Fruit fly (Drosophila melanogaster) whole organism, embryonic: ENCODE results near the gene beag.

Experiments used
- Aef1 ChIP-seq: fragments of 200-800 bp; sonication (Bioruptor generic); IDR thresholded peaks from 3 replicates; pipeline ENCODE4 v1.3.6; 2022; ENCODE audit warnings: missing biosample characterization, missing genetic modification characterization
- Bteb2 ChIP-seq: fragments of 200-800 bp; sonication (Bioruptor generic); optimal IDR thresholded peaks from 2 replicates; lab custom pipeline; 2016; ENCODE audit warnings: missing biosample characterization, missing genetic modification characterization
- C15 ChIP-seq: fragments of 200-800 bp; sonication (Bioruptor generic); IDR thresholded peaks from 3 replicates; pipeline ENCODE4 v1.3.6; 2022; ENCODE audit warnings: missing biosample characterization, missing genetic modification characterization
- CG11093 ChIP-seq: fragments of 200-800 bp; sonication (Bioruptor generic); IDR thresholded peaks from 3 replicates; pipeline ENCODE4 v1.3.6; 2022; ENCODE audit warnings: missing biosample characterization, missing genetic modification characterization
- CG12236 ChIP-seq: fragments of 200-800 bp; sonication (Bioruptor generic); optimal IDR thresholded peaks from 2 replicates; lab custom pipeline; 2016; ENCODE audit warnings: missing biosample characterization, missing genetic modification characterization
- CG12391 ChIP-seq: fragments of 200-800 bp; sonication (Bioruptor generic); optimal IDR thresholded peaks from 3 replicates; lab custom pipeline; 2018; ENCODE audit warnings: missing biosample characterization, mild to moderate bottlenecking, missing genetic modification characterization, moderate library complexity
- CG14710 ChIP-seq: fragments of 200-800 bp; sonication (Bioruptor generic); optimal IDR thresholded peaks from 3 replicates; lab custom pipeline; 2019; ENCODE audit warnings: missing biosample characterization, mild to moderate bottlenecking, missing genetic modification characterization, moderate library complexity
- CG15073 ChIP-seq: fragments of 200-800 bp; sonication (Bioruptor generic); optimal IDR thresholded peaks from 2 replicates; lab custom pipeline; 2016; ENCODE audit warnings: missing biosample characterization, missing genetic modification characterization
- CG16815 ChIP-seq: fragments of 200-800 bp; sonication (Bioruptor generic); optimal IDR thresholded peaks from 3 replicates; lab custom pipeline; 2017; ENCODE audit warnings: missing biosample characterization, mild to moderate bottlenecking, missing genetic modification characterization
- CG17385 ChIP-seq: fragments of 200-800 bp; sonication (Bioruptor generic); optimal IDR thresholded peaks from 3 replicates; lab custom pipeline; 2018; ENCODE audit warnings: missing biosample characterization, mild to moderate bottlenecking, missing genetic modification characterization
- CG17568 ChIP-seq: fragments of 200-800 bp; sonication (Bioruptor generic); optimal IDR thresholded peaks from 2 replicates; lab custom pipeline; 2018; ENCODE audit warnings: missing biosample characterization, mild to moderate bottlenecking, missing genetic modification characterization, moderate library complexity
- CG17612 ChIP-seq: fragments of 200-800 bp; sonication (Bioruptor generic); IDR thresholded peaks from 2 replicates; pipeline ENCODE4 v1.3.6; 2022; ENCODE audit warnings: missing biosample characterization, missing genetic modification characterization
- CG2129 ChIP-seq: fragments of 200-800 bp; sonication (Bioruptor generic); IDR thresholded peaks from 2 replicates; pipeline ENCODE4 v1.3.6; 2022; ENCODE audit warnings: missing biosample characterization, missing genetic modification characterization; ENCODE audit not compliant: partially characterized antibody
- CG2678 ChIP-seq: fragments of 200-800 bp; sonication (Bioruptor generic); optimal IDR thresholded peaks from 3 replicates; lab custom pipeline; 2019; ENCODE audit warnings: missing biosample characterization, mild to moderate bottlenecking, missing genetic modification characterization, moderate library complexity
- CG32532 ChIP-seq: fragments of 200-800 bp; sonication (Bioruptor generic); IDR thresholded peaks from 2 replicates; pipeline ENCODE4 v1.3.6; 2022; ENCODE audit warnings: missing biosample characterization, missing genetic modification characterization
- CG3726 ChIP-seq: fragments of 200-800 bp; sonication (Bioruptor generic); IDR thresholded peaks from 3 replicates; pipeline ENCODE4, ENCODE4 v1.3.6; 2022; ENCODE audit warnings: missing biosample characterization, missing genetic modification characterization
- CG4360 ChIP-seq: fragments of 200-800 bp; sonication (Bioruptor generic); IDR thresholded peaks from 2 replicates; pipeline ENCODE4 v1.3.6; 2022; ENCODE audit warnings: missing biosample characterization, missing genetic modification characterization
- CG4854 ChIP-seq: fragments of 200-800 bp; sonication (Bioruptor generic); optimal IDR thresholded peaks from 2 replicates; lab custom pipeline; 2016; ENCODE audit warnings: missing biosample characterization, missing genetic modification characterization, inconsistent platforms
- CG6175 ChIP-seq: fragments of 200-800 bp; sonication (Bioruptor generic); IDR thresholded peaks from 3 replicates; pipeline ENCODE4 v1.3.6; 2022; ENCODE audit warnings: missing biosample characterization, missing genetic modification characterization
- CG7987 ChIP-seq: fragments of 200-800 bp; sonication (Bioruptor generic); optimal IDR thresholded peaks from 2 replicates; lab custom pipeline; 2018; ENCODE audit warnings: missing biosample characterization, mild to moderate bottlenecking, missing genetic modification characterization, moderate library complexity
- CG8359 ChIP-seq: fragments of 200-800 bp; sonication (Bioruptor generic); optimal IDR thresholded peaks from 2 replicates; lab custom pipeline; 2017; ENCODE audit warnings: missing biosample characterization, mild to moderate bottlenecking, missing genetic modification characterization, borderline replicate concordance
- CG8478 ChIP-seq: fragments of >200 bp; optimal IDR thresholded peaks from 2 replicates; lab custom pipeline; 2018
- CHES-1-like ChIP-seq: fragments of 200-800 bp; sonication (Bioruptor generic); optimal IDR thresholded peaks from 2 replicates; lab custom pipeline; 2016; ENCODE audit warnings: missing biosample characterization, missing genetic modification characterization
- CoRest ChIP-seq: fragments of 200-800 bp; sonication (Bioruptor generic); optimal IDR thresholded peaks from 3 replicates; lab custom pipeline; 2018; ENCODE audit warnings: missing biosample characterization, mild to moderate bottlenecking, missing genetic modification characterization, moderate library complexity
- H2.0 ChIP-seq: fragments of 200-800 bp; sonication (Bioruptor generic); IDR thresholded peaks from 2 replicates; pipeline ENCODE4 v1.3.6; 2022; ENCODE audit warnings: missing biosample characterization, missing genetic modification characterization
- HmgD ChIP-seq: fragments of 200-800 bp; sonication (Bioruptor generic); optimal IDR thresholded peaks from 3 replicates; lab custom pipeline; 2016; ENCODE audit warnings: missing biosample characterization, missing genetic modification characterization
- Hmx ChIP-seq: fragments of 200-800 bp; sonication (Bioruptor generic); optimal IDR thresholded peaks from 2 replicates; lab custom pipeline; 2016; ENCODE audit warnings: missing biosample characterization, missing genetic modification characterization
- Hr39 ChIP-seq: fragments of >200 bp; optimal IDR thresholded peaks from 2 replicates; lab custom pipeline; 2017
- Hsf ChIP-seq: fragments of 200-800 bp; sonication (Bioruptor generic); optimal IDR thresholded peaks from 3 replicates; lab custom pipeline; 2016; ENCODE audit warnings: missing biosample characterization, missing genetic modification characterization
- MESR4 ChIP-seq: fragments of 200-800 bp; sonication (Bioruptor generic); optimal IDR thresholded peaks from 2 replicates; lab custom pipeline; 2018; ENCODE audit warnings: missing biosample characterization, mild to moderate bottlenecking, missing genetic modification characterization, moderate library complexity
- NC2α ChIP-seq: fragments of 200-800 bp; sonication (Bioruptor generic); optimal IDR thresholded peaks from 2 replicates; lab custom pipeline; 2016; ENCODE audit warnings: missing biosample characterization, missing genetic modification characterization
- NC2β ChIP-seq: fragments of 200-800 bp; sonication (Bioruptor generic); optimal IDR thresholded peaks from 2 replicates; lab custom pipeline; 2016; ENCODE audit warnings: missing biosample characterization, missing genetic modification characterization
- NK7.1 ChIP-seq: fragments of 200-800 bp; sonication (Bioruptor generic); optimal IDR thresholded peaks from 3 replicates; lab custom pipeline; 2016; ENCODE audit warnings: missing biosample characterization, missing genetic modification characterization
- NfI ChIP-seq: fragments of 200-800 bp; sonication (Bioruptor generic); optimal IDR thresholded peaks from 3 replicates; lab custom pipeline; 2018; ENCODE audit warnings: missing biosample characterization, mild to moderate bottlenecking, missing genetic modification characterization, moderate library complexity
- Rfx ChIP-seq: fragments of 200-800 bp; sonication (Bioruptor generic); IDR thresholded peaks from 2 replicates; pipeline ENCODE4 v1.3.6; 2022; ENCODE audit warnings: missing biosample characterization, missing genetic modification characterization
- Tbp ChIP-seq: fragments of >200 bp; optimal IDR thresholded peaks from 2 replicates; lab custom pipeline; 2018; ENCODE audit warnings: missing biosample characterization, missing genetic modification characterization
- Xrp1 ChIP-seq: fragments of 200-800 bp; sonication (Bioruptor generic); IDR thresholded peaks from 2 replicates; pipeline ENCODE4 v1.3.6; 2022; ENCODE audit warnings: missing biosample characterization, missing genetic modification characterization
- abd-A ChIP-seq: fragments of 200-800 bp; sonication (Bioruptor generic); optimal IDR thresholded peaks from 3 replicates; lab custom pipeline; 2019; ENCODE audit warnings: missing biosample characterization, mild to moderate bottlenecking, missing genetic modification characterization, moderate library complexity
- ac ChIP-seq: fragments of 200-800 bp; sonication (Bioruptor generic); optimal IDR thresholded peaks from 3 replicates; lab custom pipeline; 2017; ENCODE audit warnings: missing biosample characterization, mild to moderate bottlenecking, missing genetic modification characterization
- ato ChIP-seq: fragments of 200-800 bp; sonication (Bioruptor generic); IDR thresholded peaks from 2 replicates; pipeline ENCODE4 v1.3.6; 2022; ENCODE audit warnings: missing biosample characterization, missing genetic modification characterization; ENCODE audit not compliant: partially characterized antibody
- crp ChIP-seq, 2 experiments: fragments of 200-800 bp; sonication (Bioruptor generic); optimal IDR thresholded peaks; 2 replicates in 1 of 2; 3 replicates in 1 of 2; lab custom pipeline; 2017; ENCODE audit warnings: missing biosample characterization in 2 of 2, missing genetic modification characterization in 2 of 2, mild to moderate bottlenecking in 1 of 2, moderate library complexity in 1 of 2
- dan ChIP-seq: fragments of 200-800 bp; sonication (Bioruptor generic); IDR thresholded peaks from 2 replicates; pipeline ENCODE4 v1.3.6; 2022; ENCODE audit warnings: missing biosample characterization, missing genetic modification characterization
- ems ChIP-seq: fragments of 200-800 bp; sonication (Bioruptor generic); optimal IDR thresholded peaks from 3 replicates; lab custom pipeline; 2016; ENCODE audit warnings: missing biosample characterization, missing genetic modification characterization
- gem ChIP-seq: fragments of 200-800 bp; sonication (Bioruptor generic); optimal IDR thresholded peaks from 2 replicates; lab custom pipeline; 2019; ENCODE audit warnings: missing biosample characterization, mild to moderate bottlenecking, missing genetic modification characterization, moderate library complexity
- lov ChIP-seq, 2 experiments: fragments of 200-800 bp in 1 of 2; fragments of >200 bp in 1 of 2; sonication (Bioruptor generic) in 1 of 2; IDR thresholded peaks in 1 of 2; optimal IDR thresholded peaks in 1 of 2; 2 replicates in 1 of 2; 3 replicates in 1 of 2; pipeline versions ENCODE4 v1.3.6 to Lab custom; 2017 to 2022; ENCODE audit warnings: missing biosample characterization in 1 of 2, missing genetic modification characterization in 1 of 2
- nmo ChIP-seq: fragments of 200-800 bp; sonication (Bioruptor generic); optimal IDR thresholded peaks from 2 replicates; lab custom pipeline; 2018; ENCODE audit warnings: missing biosample characterization, mild to moderate bottlenecking, missing genetic modification characterization, moderate library complexity
- trem ChIP-seq: fragments of 200-800 bp; optimal IDR thresholded peaks from 3 replicates; lab custom pipeline; 2019; ENCODE audit warnings: missing biosample characterization, mild to moderate bottlenecking, missing genetic modification characterization, moderate library complexity
- trh ChIP-seq: fragments of 200-800 bp; sonication (Bioruptor generic); optimal IDR thresholded peaks from 2 replicates; lab custom pipeline; 2016; ENCODE audit warnings: missing biosample characterization, missing genetic modification characterization
- twi ChIP-seq: fragments of 200-800 bp; optimal IDR thresholded peaks from 2 replicates; lab custom pipeline; 2019; ENCODE audit warnings: missing biosample characterization, mild to moderate bottlenecking, missing genetic modification characterization, moderate library complexity
- zf30C ChIP-seq: fragments of 200-800 bp; sonication (Bioruptor generic); optimal IDR thresholded peaks from 3 replicates; lab custom pipeline; 2018; ENCODE audit warnings: missing biosample characterization, mild to moderate bottlenecking, missing genetic modification characterization
- zfh2 ChIP-seq: fragments of 200-800 bp; sonication (Bioruptor generic); optimal IDR thresholded peaks from 2 replicates; lab custom pipeline; 2016; ENCODE audit warnings: missing biosample characterization, missing genetic modification characterization

Gene beag

dm6 chr3R:9054442-9055118, 10.3 kb downstream of the beag start (continued):
- TF ChIP-seq CG11093 (peak; percentile 70), dan (GFP tag; lab: Robert Waterston, UW) (no peak), CG2678 (tag; lab: Kevin White, UChicago) (peak; percentile 78), MESR4 (no peak), CHES-1-like (GFP tag; lab: Kevin White, UChicago) (no peak), trh (peak; percentile 36), CG17612 (GFP tag; lab: Robert Waterston, UW) (no peak), trem (tag; lab: Kevin White, UChicago) (peak; percentile 13), lov (optimal IDR thresholded peaks at IDR 0.05; lab: Kevin White, UChicago) (no peak), lov (GFP tag; IDR thresholded peaks at IDR 0.05; lab: Robert Waterston, UW) (no peak), CG17385 (GFP tag; lab: Kevin White, UChicago) (peak; percentile 88), CG14710 (tag; lab: Kevin White, UChicago) (peak; percentile 15), Xrp1 (GFP tag; lab: Robert Waterston, UW) (no peak), CG4360 (GFP tag; lab: Robert Waterston, UW) (no peak), CG17568 (no peak), Bteb2 (GFP tag; lab: Kevin White, UChicago) (no peak), ac (no peak), nmo (GFP tag; lab: Kevin White, UChicago) (peak; percentile 34), CG32532 (GFP tag; lab: Robert Waterston, UW) (no peak), Tbp (no peak), CG15073 (GFP tag; lab: Kevin White, UChicago) (peak; percentile 31), CG3726 (no peak), CG8359 (GFP tag; lab: Kevin White, UChicago) (no peak), ems (no peak), Hmx (GFP tag; lab: Kevin White, UChicago) (no peak), CG2129 (GFP tag; lab: Robert Waterston, UW) (no peak), twi (tag; lab: Kevin White, UChicago) (no peak), CoRest (peak; percentile 51), CG4854 (GFP tag; lab: Kevin White, UChicago) (peak; percentile 2), H2.0 (GFP tag; lab: Robert Waterston, UW) (no peak), abd-A (tag; lab: Kevin White, UChicago) (peak; percentile 95), CG8478 (no peak), CG7987 (GFP tag; lab: Kevin White, UChicago) (peak; percentile 54), Hsf (GFP tag; lab: Kevin White, UChicago) (peak; percentile 54), NC2β (GFP tag; lab: Kevin White, UChicago) (peak; percentile 39), Hr39 (no peak), Rfx (GFP tag; lab: Robert Waterston, UW) (no peak), CG12391 (tag; lab: Kevin White, UChicago) (peak; percentile 78), NK7.1 (GFP tag; lab: Kevin White, UChicago) (no peak), NC2α (GFP tag; lab: Kevin White, UChicago) (no peak), gem (tag; lab: Kevin White, UChicago) (peak; percentile 81), HmgD (no peak), Aef1 (no peak), NfI (peak; percentile 81), CG6175 (GFP tag; lab: Robert Waterston, UW) (no peak), zf30C (GFP tag; lab: Kevin White, UChicago) (peak; percentile 87), crp (GFP tag; optimal IDR thresholded peaks at IDR 0.05; lab: Kevin White, UChicago) (peak in 1 of 2 experiments; percentile 42), CG16815 (peak; percentile 49), CG12236 (no peak), C15 (GFP tag; lab: Robert Waterston, UW) (no peak), zfh2 (GFP tag; lab: Kevin White, UChicago) (no peak), ato (GFP tag; lab: Robert Waterston, UW) (no peak)
